Worm (Caenorhabditis elegans): ENCODE measurements around the gene irld-14.

irld-14 gene

ce11 chrV:15020229-15020628, 23.9 kb downstream of the irld-14 start, which contains the start of gene F14H8.2:
Gene F14H8.2, minus strand, starts transcription at chrV:15020329.
- TF ChIP-seq nhr-76 (tag; optimal IDR thresholded peaks at IDR 0.05): no peak
- no peak for TF ChIP-seq ctbp-1 (GFP tag; IDR thresholded peaks at IDR 0.05)
- no peak for TF ChIP-seq daf-8 (GFP tag; IDR thresholded peaks at IDR 0.05)
- no peak for TF ChIP-seq nhr-237 (tag; optimal IDR thresholded peaks at IDR 0.05)
- TF ChIP-seq nhr-6 (tag; optimal IDR thresholded peaks at IDR 0.05): no peak
- no peak for TF ChIP-seq unc-62 (GFP tag; optimal IDR thresholded peaks at IDR 0.05 in 1 of 2)
- no peak for TF ChIP-seq unc-62 (tag; optimal IDR thresholded peaks at IDR 0.05)
- no peak for TF ChIP-seq set-16 (GFP tag; IDR thresholded peaks at IDR 0.05)
- no peak for TF ChIP-seq Y5F2A.4 (GFP tag; optimal IDR thresholded peaks at IDR 0.05)
- no peak for TF ChIP-seq lin-38 (GFP tag; IDR thresholded peaks at IDR 0.05)
- TF ChIP-seq ama-1 (optimal IDR thresholded peaks at IDR 0.05): no peak

- TF ChIP-seq ztf-7 (tag; optimal IDR thresholded peaks at IDR 0.05) (no peak), fos-1 (tag; optimal IDR thresholded peaks at IDR 0.05) (no peak), F44E2.7 (GFP tag; IDR thresholded peaks at IDR 0.05) (no peak), attf-4 (tag; optimal IDR thresholded peaks at IDR 0.05) (no peak), F10B5.3 (tag; optimal IDR thresholded peaks at IDR 0.05) (no peak), nhr-76 (tag; optimal IDR thresholded peaks at IDR 0.05) (no peak), egl-43 (GFP tag; IDR thresholded peaks at IDR 0.05) (no peak), ceh-32 (tag; optimal IDR thresholded peaks at IDR 0.05; ENCODE audit: poor library complexity) (no peak), lim-7 (GFP tag; IDR thresholded peaks at IDR 0.05) (no peak), nhr-6 (tag; optimal IDR thresholded peaks at IDR 0.05) (no peak), jun-1 (tag; optimal IDR thresholded peaks at IDR 0.05) (no peak), ztf-11 (tag; optimal IDR thresholded peaks at IDR 0.05) (no peak), saeg-2 (GFP tag; IDR thresholded peaks at IDR 0.05) (no peak), Y5F2A.4 (GFP tag; optimal IDR thresholded peaks at IDR 0.05) (no peak), daf-8 (GFP tag; IDR thresholded peaks at IDR 0.05) (no peak), unc-130 (GFP tag; optimal IDR thresholded peaks at IDR 0.05) (no peak), nhr-28 (tag; optimal IDR thresholded peaks at IDR 0.05) (no peak), nhr-237 (tag; optimal IDR thresholded peaks at IDR 0.05) (no peak)
Observed at ce11 chrV:15020732-15021131, 24.4 kb downstream of the irld-14 start, which contains the start of gene F14H8.5. Gene F14H8.5, plus strand, starts transcription at chrV:15021032.

ce11 chrV:15023544-15023943, 27.2 kb downstream of the irld-14 start, which contains the start of gene F14H8.4:
Gene F14H8.4, plus strand, starts transcription at chrV:15023844.
- TF ChIP-seq ctbp-1 (GFP tag; IDR thresholded peaks at IDR 0.05) (no peak), php-3 (GFP tag; IDR thresholded peaks at IDR 0.05) (no peak), set-16 (GFP tag; IDR thresholded peaks at IDR 0.05) (no peak), hlh-30 (tag; optimal IDR thresholded peaks at IDR 0.05; ENCODE audit: insufficient read depth) (no peak), aha-1 (tag) (no peak), ZK546.5 (tag; optimal IDR thresholded peaks at IDR 0.05) (no peak), Y5F2A.4 (GFP tag; optimal IDR thresholded peaks at IDR 0.05) (no peak), lim-7 (GFP tag; IDR thresholded peaks at IDR 0.05) (no peak), F10B5.3 (tag; optimal IDR thresholded peaks at IDR 0.05) (no peak), pqm-1 (tag; optimal IDR thresholded peaks at IDR 0.05) (no peak), Y105C5A.15 (GFP tag; IDR thresholded peaks at IDR 0.05) (no peak), ceh-62 (tag; optimal IDR thresholded peaks at IDR 0.05) (no peak), F26F4.8 (GFP tag; conservative IDR thresholded peaks at IDR 0.05) (no peak), mdt-29 (GFP tag; IDR thresholded peaks at IDR 0.05) (no peak), ztf-7 (tag; optimal IDR thresholded peaks at IDR 0.05) (no peak)

- TF ChIP-seq Y48G9A.11 (GFP tag; IDR thresholded peaks at IDR 0.05) (peak; percentile 49; the same call in 1 of the 2 replicates), spr-1 (tag; optimal IDR thresholded peaks at IDR 0.05) (no peak), arid-1 (GFP tag; conservative IDR thresholded peaks at IDR 0.05) (peak; percentile 31; the same call in 1 of the 2 replicates), egl-43 (GFP tag; IDR thresholded peaks at IDR 0.05) (0 out of 2 replicates have a peak, but pooled peaks have one; percentile 39), nhr-102 (tag; optimal IDR thresholded peaks at IDR 0.05) (no peak), ZK546.5 (tag; optimal IDR thresholded peaks at IDR 0.05) (no peak), saeg-2 (GFP tag; IDR thresholded peaks at IDR 0.05) (no peak), T26A8.4 (GFP tag; IDR thresholded peaks at IDR 0.05) (peak; percentile 63; the same call in 1 of the 2 replicates), lin-38 (GFP tag; IDR thresholded peaks at IDR 0.05) (peak; percentile 60), zfp-2 (tag; optimal IDR thresholded peaks at IDR 0.05) (no peak), unc-130 (GFP tag; optimal IDR thresholded peaks at IDR 0.05) (peak; percentile 36), zip-2 (tag; optimal IDR thresholded peaks at IDR 0.05) (no peak), nhr-6 (tag; optimal IDR thresholded peaks at IDR 0.05) (peak; percentile 41), set-16 (GFP tag; IDR thresholded peaks at IDR 0.05) (no peak), snpc-1.2 (GFP tag; IDR thresholded peaks at IDR 0.05) (peak; percentile 77), F49E8.2 (tag; optimal IDR thresholded peaks at IDR 0.05; ENCODE audit: borderline replicate concordance) (peak; percentile 80), daf-12 (tag; optimal IDR thresholded peaks at IDR 0.05) (no peak), snpc-4 (tag; optimal IDR thresholded peaks at IDR 0.05) (peak; percentile 77), dpl-1 (GFP tag; optimal IDR thresholded peaks at IDR 0.05) (no peak), fos-1 (tag; optimal IDR thresholded peaks at IDR 0.05) (no peak), lsy-2 (tag; optimal IDR thresholded peaks at IDR 0.05) (no peak)
Observed at ce11 chrV:15028896-15029519, 32.7 kb downstream of the irld-14 start, which contains the start of gene F14H8.8. Gene F14H8.8, plus strand, starts transcription at chrV:15029469.

Data from whole organism, L4 larva.